Fruit fly (Drosophila melanogaster) whole organism, adult: ENCODE results near the gene hgo.

Experiments used
- CG14711 ChIP-seq: fragments of 200-800 bp; sonication (Bioruptor generic); optimal IDR thresholded peaks from 2 replicates; lab custom pipeline; 2018; ENCODE audit warnings: missing biosample characterization, mild to moderate bottlenecking, missing genetic modification characterization, moderate library complexity
- CG33017 ChIP-seq: fragments of 200-800 bp; sonication (Bioruptor generic); optimal IDR thresholded peaks from 2 replicates; lab custom pipeline; 2018; ENCODE audit warnings: missing biosample characterization, mild to moderate bottlenecking, missing genetic modification characterization, moderate library complexity
- CG5204 ChIP-seq: fragments of 200-800 bp; sonication (Bioruptor generic); optimal IDR thresholded peaks from 2 replicates; lab custom pipeline; 2016; ENCODE audit warnings: missing biosample characterization, missing genetic modification characterization
- CG7101 ChIP-seq: fragments of 200-800 bp; sonication (Bioruptor generic); optimal IDR thresholded peaks from 2 replicates; lab custom pipeline; 2018; ENCODE audit warnings: missing biosample characterization, mild to moderate bottlenecking, missing genetic modification characterization, moderate library complexity
- Hr96 ChIP-seq: fragments of 200-800 bp; sonication (Bioruptor generic); optimal IDR thresholded peaks from 2 replicates; lab custom pipeline; 2016; ENCODE audit warnings: missing biosample characterization, missing genetic modification characterization
- Mnt ChIP-seq: fragments of 200-800 bp; sonication (Bioruptor generic); optimal IDR thresholded peaks from 2 replicates; lab custom pipeline; 2016; ENCODE audit warnings: missing biosample characterization, mild to moderate bottlenecking, missing genetic modification characterization
- cnc ChIP-seq, 2 experiments: fragments of >200 bp; optimal IDR thresholded peaks; 2 replicates each; lab custom pipeline; 2017
- kay ChIP-seq: fragments of 200-800 bp; sonication (Bioruptor generic); peaks from one replicate; lab custom pipeline; 2016; ENCODE audit warnings: missing biosample characterization, missing genetic modification characterization, borderline replicate concordance
- ovo ChIP-seq: fragments of 200-800 bp; sonication (Bioruptor generic); optimal IDR thresholded peaks from 2 replicates; lab custom pipeline; 2016; ENCODE audit warnings: missing biosample characterization, missing genetic modification characterization
- pad ChIP-seq: fragments of 200-800 bp; sonication (Bioruptor generic); optimal IDR thresholded peaks from 3 replicates; lab custom pipeline; 2017; ENCODE audit warnings: missing biosample characterization, missing genetic modification characterization, mild to moderate bottlenecking, moderate library complexity, missing genetic modification reagents

DNA sequence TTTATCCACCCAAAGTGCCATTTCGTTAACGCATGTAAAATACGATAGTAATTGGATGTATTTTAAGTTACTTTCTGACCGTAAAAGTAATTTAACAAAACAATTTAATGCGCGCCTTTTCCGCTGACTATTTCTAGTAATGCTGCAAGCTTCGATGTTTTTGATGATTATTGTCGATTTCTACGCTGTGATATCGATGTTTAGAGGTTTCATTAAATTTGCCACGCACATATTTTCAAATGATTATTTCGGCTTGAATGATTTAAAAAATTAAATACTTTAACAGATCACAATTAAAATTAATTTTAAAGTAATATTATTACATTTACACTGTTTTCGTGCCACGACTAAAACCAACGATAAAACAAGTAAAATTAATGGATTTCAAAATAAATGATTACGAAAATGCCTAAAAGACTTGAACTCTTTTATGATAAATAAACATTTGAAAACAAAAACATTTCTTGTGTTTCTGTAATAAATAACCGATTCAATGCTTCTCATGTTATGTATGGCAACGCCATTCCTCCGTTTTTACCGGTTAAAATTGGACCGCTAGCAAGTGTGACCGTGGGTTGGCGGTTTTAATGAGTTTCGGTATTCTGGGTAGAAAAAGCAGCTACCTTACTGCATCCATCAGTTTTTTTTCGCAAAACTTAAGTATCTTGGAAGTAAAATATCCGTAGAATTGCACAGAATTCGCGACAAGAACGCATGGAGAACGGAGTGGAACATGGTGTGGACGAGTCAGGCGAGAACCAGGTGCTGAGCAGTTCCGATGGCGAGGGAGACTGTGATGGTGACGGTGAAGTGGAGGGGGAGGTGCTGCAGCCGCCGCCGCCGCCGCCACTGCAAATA is 5.8 kb upstream of the hgo start, which contains the start of the genes RfC38 and CG4751:
- TF ChIP-seq CG5204 = no peak
- TF ChIP-seq Hr96 (GFP tag; lab: Kevin White, UChicago) = no peak
- TF ChIP-seq ovo (GFP tag; lab: Kevin White, UChicago) = peak; percentile 46
- TF ChIP-seq Mnt = no peak
- no peak for TF ChIP-seq CG14711 (tag; lab: Kevin White, UChicago)
- peak; percentile 74 for TF ChIP-seq kay (GFP tag; lab: Kevin White, UChicago)
- no peak for TF ChIP-seq cnc (optimal IDR thresholded peaks at IDR 0.05; lab: Kevin White, UChicago)
- no peak for TF ChIP-seq pad (GFP tag; lab: Kevin White, UChicago)
- TF ChIP-seq CG7101 (tag; lab: Kevin White, UChicago) = peak; percentile 19
- no peak for TF ChIP-seq CG33017 (tag; lab: Kevin White, UChicago)
